Worm (Caenorhabditis elegans) whole organism, L4/young adult: ENCODE measurements around the gene C07E3.10.

Experiments
- dao-5 ChIP-seq: sonication (generic microtip); optimal IDR thresholded peaks from 2 replicates; lab custom pipeline; 2016; ENCODE audit warnings: missing genotype, missing genetic modification characterization, moderate library complexity, missing compliant biosample characterization
- him-1 ChIP-seq: sonication (generic microtip); optimal IDR thresholded peaks from 2 replicates; lab custom pipeline; 2016; ENCODE audit warnings: missing genotype, missing genetic modification reagents, missing genetic modification characterization, missing compliant biosample characterization

DNA sequence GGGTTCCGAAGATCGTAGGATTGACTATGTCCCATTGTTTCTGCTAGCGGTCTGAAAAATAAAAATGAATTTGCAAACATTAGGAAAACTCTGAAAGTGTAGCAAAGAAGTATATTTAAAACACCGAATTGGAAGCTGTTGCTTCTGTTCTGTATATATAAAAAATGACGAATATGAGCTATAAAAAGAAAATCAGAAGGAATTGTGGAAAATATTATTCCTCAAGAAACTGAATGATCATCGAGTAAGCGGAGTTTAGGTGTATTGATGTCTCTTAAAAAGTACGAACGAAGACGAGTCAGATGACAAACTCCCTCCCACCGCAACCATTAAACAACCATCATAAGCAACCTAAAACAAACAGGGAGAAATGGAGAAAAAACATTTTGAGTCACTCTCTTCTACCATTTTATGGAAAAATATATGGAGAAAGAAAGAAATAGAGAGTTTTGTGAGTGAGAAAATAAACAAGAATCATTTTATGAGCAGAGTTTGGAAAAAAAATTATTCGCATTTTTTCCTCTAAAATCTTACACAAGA, 11.4 kb downstream of the C07E3.10 start, which contains the start of gene C07E3.3:
- TF ChIP-seq dao-5 (tag; lab: Kevin White, UChicago): no peak
- no peak for TF ChIP-seq him-1 (tag; lab: Kevin White, UChicago)
